Fruit fly (Drosophila melanogaster) whole organism, prepupa: ENCODE data around the gene CG32107.
A peak's percentile ranks its signal among the peaks of the same experiment; 100 is the strongest.

ENCODE experiments used
- Blimp-1 ChIP-seq: fragments of 200-800 bp; sonication (Bioruptor generic); optimal IDR thresholded peaks from 3 replicates; lab custom pipeline; 2017; ENCODE audit warnings: missing biosample characterization, missing genetic modification characterization, mild to moderate bottlenecking, moderate library complexity, missing genetic modification reagents
- CG10631 ChIP-seq: fragments of 200-800 bp; sonication (Bioruptor generic); optimal IDR thresholded peaks from 2 replicates; lab custom pipeline; 2016; ENCODE audit warnings: missing biosample characterization, missing genetic modification characterization
- CG11294 ChIP-seq: fragments of 200-800 bp; sonication (Bioruptor generic); IDR thresholded peaks from 2 replicates; pipeline ENCODE4 v1.3.6; 2022; ENCODE audit warnings: missing biosample characterization, missing genetic modification characterization
- CG11762 ChIP-seq: fragments of 200-800 bp; sonication (Bioruptor generic); optimal IDR thresholded peaks from 3 replicates; lab custom pipeline; 2016; ENCODE audit warnings: missing biosample characterization, missing genetic modification characterization; ENCODE audit not compliant: insufficient read depth
- CG11902 ChIP-seq: fragments of 200-800 bp; sonication (Bioruptor generic); optimal IDR thresholded peaks from 3 replicates; lab custom pipeline; 2016; ENCODE audit warnings: missing biosample characterization, missing genetic modification characterization
- CG15336 ChIP-seq: fragments of 200-800 bp; sonication (Bioruptor generic); IDR thresholded peaks from 2 replicates; pipeline ENCODE4 v1.3.6; 2022; ENCODE audit warnings: missing biosample characterization, missing genetic modification characterization
- CG3032 ChIP-seq: fragments of 200-800 bp; optimal IDR thresholded peaks from 2 replicates; lab custom pipeline; 2019; ENCODE audit warnings: missing biosample characterization, mild to moderate bottlenecking, missing genetic modification characterization, moderate library complexity
- CG31627 ChIP-seq: fragments of 200-800 bp; sonication (Bioruptor generic); optimal IDR thresholded peaks from 3 replicates; lab custom pipeline; 2016; ENCODE audit warnings: missing biosample characterization, missing genetic modification characterization
- CG32006 ChIP-seq: fragments of 200-800 bp; sonication (Bioruptor generic); optimal IDR thresholded peaks from 3 replicates; lab custom pipeline; 2017; ENCODE audit warnings: missing biosample characterization, mild to moderate bottlenecking, missing genetic modification characterization
- CG34406 ChIP-seq: fragments of 200-800 bp; sonication (Bioruptor generic); optimal IDR thresholded peaks from 3 replicates; lab custom pipeline; 2016; ENCODE audit warnings: missing biosample characterization, missing genetic modification characterization
- CG3919 ChIP-seq: fragments of 200-800 bp; sonication (Bioruptor generic); optimal IDR thresholded peaks from 3 replicates; lab custom pipeline; 2016; ENCODE audit warnings: missing biosample characterization, missing genetic modification characterization
- CG6163 ChIP-seq: fragments of 200-800 bp; sonication (Bioruptor generic); IDR thresholded peaks from 3 replicates; pipeline ENCODE4 v1.3.6; 2022; ENCODE audit warnings: missing biosample characterization, missing genetic modification characterization
- CG6276 ChIP-seq: fragments of 200-800 bp; sonication (Bioruptor generic); optimal IDR thresholded peaks from 2 replicates; lab custom pipeline; 2017; ENCODE audit warnings: missing biosample characterization, mild to moderate bottlenecking, missing genetic modification characterization
- CG6792 ChIP-seq: fragments of 200-800 bp; sonication (Bioruptor generic); optimal IDR thresholded peaks from 3 replicates; lab custom pipeline; 2016; ENCODE audit warnings: missing biosample characterization, missing genetic modification characterization
- CG6808 ChIP-seq: fragments of 200-800 bp; sonication (Bioruptor generic); optimal IDR thresholded peaks from 3 replicates; lab custom pipeline; 2017; ENCODE audit warnings: missing biosample characterization, missing genetic modification characterization, mild to moderate bottlenecking, moderate library complexity, missing genetic modification reagents
- CG6854 ChIP-seq: fragments of 200-800 bp; sonication (Bioruptor generic); optimal IDR thresholded peaks from 2 replicates; lab custom pipeline; 2017; ENCODE audit warnings: missing biosample characterization, mild to moderate bottlenecking, missing genetic modification characterization
- CG7368 ChIP-seq: fragments of 200-800 bp; sonication (Bioruptor generic); optimal IDR thresholded peaks from 3 replicates; lab custom pipeline; 2016; ENCODE audit warnings: missing biosample characterization, missing genetic modification characterization
- CG8119 ChIP-seq: fragments of 200-800 bp; sonication (Bioruptor generic); IDR thresholded peaks from 3 replicates; pipeline ENCODE4 v1.3.6; 2022; ENCODE audit warnings: missing biosample characterization, missing genetic modification characterization
- CG8319 ChIP-seq: fragments of 200-800 bp; sonication (Bioruptor generic); optimal IDR thresholded peaks from 3 replicates; lab custom pipeline; 2016; ENCODE audit warnings: missing biosample characterization, missing genetic modification characterization
- Eip75B ChIP-seq: fragments of 200-800 bp; sonication (Bioruptor generic); optimal IDR thresholded peaks from 3 replicates; lab custom pipeline; 2016; ENCODE audit warnings: missing biosample characterization, missing genetic modification characterization
- Eip78C ChIP-seq: fragments of 200-800 bp; sonication (Bioruptor generic); peaks from one replicate; lab custom pipeline; 2016; ENCODE audit warnings: missing biosample characterization, missing genetic modification characterization
- Eip93F ChIP-seq: fragments of 200-800 bp; sonication (Bioruptor generic); optimal IDR thresholded peaks from 2 replicates; lab custom pipeline; 2016; ENCODE audit warnings: missing biosample characterization, mild to moderate bottlenecking, missing genetic modification characterization
- Ets21C ChIP-seq: fragments of 200-800 bp; sonication (Bioruptor generic); optimal IDR thresholded peaks from 3 replicates; lab custom pipeline; 2016; ENCODE audit warnings: missing biosample characterization, missing genetic modification characterization
- Ets96B ChIP-seq: fragments of 200-800 bp; optimal IDR thresholded peaks from 2 replicates; lab custom pipeline; 2019; ENCODE audit warnings: missing biosample characterization, mild to moderate bottlenecking, missing genetic modification characterization, moderate library complexity
- Gug ChIP-seq: fragments of 200-800 bp; sonication (Bioruptor generic); IDR thresholded peaks from 2 replicates; pipeline ENCODE4 v1.3.6; 2022; ENCODE audit warnings: missing biosample characterization, missing genetic modification characterization
- Lpt ChIP-seq: fragments of 200-800 bp; sonication (Bioruptor generic); optimal IDR thresholded peaks from 3 replicates; lab custom pipeline; 2016; ENCODE audit warnings: missing biosample characterization, missing genetic modification characterization
- OdsH ChIP-seq: fragments of 200-800 bp; sonication (Bioruptor generic); optimal IDR thresholded peaks from 3 replicates; lab custom pipeline; 2016; ENCODE audit warnings: missing biosample characterization, missing genetic modification characterization
- Sox102F ChIP-seq: fragments of 200-800 bp; sonication (Bioruptor generic); optimal IDR thresholded peaks from 2 replicates; lab custom pipeline; 2016; ENCODE audit warnings: missing biosample characterization, mild to moderate bottlenecking, missing genetic modification characterization
- Sox14 ChIP-seq: fragments of 200-800 bp; sonication (Bioruptor generic); optimal IDR thresholded peaks from 3 replicates; lab custom pipeline; 2016; ENCODE audit warnings: missing biosample characterization, missing genetic modification characterization
- achi ChIP-seq: fragments of 200-800 bp; sonication (Bioruptor generic); optimal IDR thresholded peaks from 3 replicates; lab custom pipeline; 2016; ENCODE audit warnings: missing biosample characterization, missing genetic modification characterization
- cyc ChIP-seq: fragments of 200-800 bp; sonication (Bioruptor generic); optimal IDR thresholded peaks from 3 replicates; lab custom pipeline; 2016; ENCODE audit warnings: missing biosample characterization, missing genetic modification characterization
- eg ChIP-seq: fragments of 200-800 bp; sonication (Bioruptor generic); IDR thresholded peaks from 3 replicates; pipeline ENCODE4 v1.3.6; 2022; ENCODE audit warnings: missing biosample characterization, missing genetic modification characterization
- fd59A ChIP-seq: fragments of 200-800 bp; sonication (Bioruptor generic); optimal IDR thresholded peaks from 2 replicates; lab custom pipeline; 2017; ENCODE audit warnings: missing biosample characterization, mild to moderate bottlenecking, missing genetic modification characterization, missing genetic modification reagents
- fd85E ChIP-seq: fragments of 200-800 bp; sonication (Bioruptor generic); optimal IDR thresholded peaks from 3 replicates; lab custom pipeline; 2016; ENCODE audit warnings: missing biosample characterization, missing genetic modification characterization
- salr ChIP-seq, 2 experiments: fragments of 200-800 bp; sonication (Bioruptor generic); optimal IDR thresholded peaks; 3 replicates each; lab custom pipeline; 2016 to 2018; ENCODE audit warnings: missing biosample characterization in 2 of 2, missing genetic modification characterization in 2 of 2, mild to moderate bottlenecking in 1 of 2
- ss ChIP-seq, 2 experiments: fragments of 200-800 bp; sonication (Bioruptor generic); optimal IDR thresholded peaks; 2 replicates in 1 of 2; 3 replicates in 1 of 2; lab custom pipeline; 2017 to 2018; ENCODE audit warnings: mild to moderate bottlenecking in 2 of 2, missing biosample characterization in 2 of 2, missing genetic modification characterization in 2 of 2, moderate library complexity in 1 of 2
- topi ChIP-seq: fragments of 200-800 bp; sonication (Bioruptor generic); optimal IDR thresholded peaks from 3 replicates; lab custom pipeline; 2016; ENCODE audit warnings: missing biosample characterization, missing genetic modification characterization
- vri ChIP-seq: fragments of 200-800 bp; sonication (Bioruptor generic); optimal IDR thresholded peaks from 3 replicates; lab custom pipeline; 2016; ENCODE audit warnings: missing biosample characterization, mild to moderate bottlenecking, missing genetic modification characterization

Gene CG32107

dm6 chr3L:12831290-12831952 is 29.7 kb downstream of the CG32107 start (continued):
- TF ChIP-seq Eip78C (GFP tag; lab: Kevin White, UChicago) (peak; percentile 95), achi (peak; percentile 77), cyc (GFP tag; lab: Kevin White, UChicago) (peak; percentile 60), CG32006 (GFP tag; lab: Kevin White, UChicago) (peak; percentile 80), CG8319 (GFP tag; lab: Kevin White, UChicago) (peak; percentile 46), CG6792 (GFP tag; lab: Kevin White, UChicago) (peak; percentile 74), CG31627 (peak; percentile 77), vri (GFP tag; lab: Kevin White, UChicago) (peak; percentile 33), CG10631 (GFP tag; lab: Kevin White, UChicago) (peak; percentile 71), salr (GFP tag; optimal IDR thresholded peaks at IDR 0.05; lab: Kevin White, UChicago) (peak; percentile 32 to 70), Ets21C (GFP tag; lab: Kevin White, UChicago) (peak; percentile 35), CG11902 (GFP tag; lab: Kevin White, UChicago) (peak; percentile 40), Gug (GFP tag; lab: Robert Waterston, UW) (peak; percentile 55; the same call in 1 of the 2 replicates), fd85E (no peak), Lpt (GFP tag; lab: Kevin White, UChicago) (no peak), Sox14 (peak; percentile 56), Blimp-1 (GFP tag; lab: Kevin White, UChicago) (no peak), topi (GFP tag; lab: Kevin White, UChicago) (peak; percentile 73), CG6808 (GFP tag; lab: Kevin White, UChicago) (peak; percentile 67), Eip75B (peak; percentile 78), CG7368 (GFP tag; lab: Kevin White, UChicago) (peak; percentile 64)

dm6 chr3L:12830416-12830815 is 30.7 kb downstream of the CG32107 start:
- TF ChIP-seq CG6163 (GFP tag; lab: Robert Waterston, UW) (no peak), CG11762 (no peak), CG31627 (no peak), OdsH (GFP tag; lab: Kevin White, UChicago) (no peak), CG3032 (tag; lab: Kevin White, UChicago) (no peak), Eip93F (no peak), CG8119 (no peak), Blimp-1 (GFP tag; lab: Kevin White, UChicago) (no peak), CG8319 (GFP tag; lab: Kevin White, UChicago) (no peak)

dm6 chr3L:12828532-12828931 is 32.6 kb downstream of the CG32107 start:
- TF ChIP-seq CG34406 (no peak), CG3919 (GFP tag; lab: Kevin White, UChicago) (no peak), Sox102F (GFP tag; lab: Kevin White, UChicago) (no peak), CG6854 (no peak), Ets21C (GFP tag; lab: Kevin White, UChicago) (no peak), CG6163 (GFP tag; lab: Robert Waterston, UW) (no peak), ss (GFP tag; optimal IDR thresholded peaks at IDR 0.05; lab: Kevin White, UChicago) (no peak), vri (GFP tag; lab: Kevin White, UChicago) (no peak), salr (GFP tag; optimal IDR thresholded peaks at IDR 0.05; lab: Kevin White, UChicago) (no peak), CG6808 (GFP tag; lab: Kevin White, UChicago) (no peak), CG11294 (GFP tag; lab: Robert Waterston, UW) (no peak), CG6276 (GFP tag; lab: Kevin White, UChicago) (no peak), Ets96B (no peak), CG15336 (GFP tag; lab: Robert Waterston, UW) (no peak), Eip75B (no peak), Blimp-1 (GFP tag; lab: Kevin White, UChicago) (no peak), eg (no peak), fd59A (GFP tag; lab: Kevin White, UChicago) (no peak)
- TF ChIP-seq, all 60 proteins: peak for 0
